Fruit fly (Drosophila melanogaster) whole organism, embryonic: ENCODE data around the gene Mocs1.

Experiments used
- Adf1 ChIP-seq: fragments of 200-800 bp; sonication (Bioruptor generic); IDR thresholded peaks from 2 replicates; pipeline ENCODE4 v1.3.6; 2022; ENCODE audit warnings: missing biosample characterization, missing genetic modification characterization
- BEAF-32 ChIP-seq: fragments of 200-800 bp; sonication (Bioruptor generic); optimal IDR thresholded peaks from 3 replicates; lab custom pipeline; 2017; ENCODE audit warnings: missing biosample characterization, missing genetic modification characterization, mild to moderate bottlenecking, moderate library complexity, missing genetic modification reagents
- CG10462 ChIP-seq: fragments of 200-800 bp; sonication (Bioruptor generic); optimal IDR thresholded peaks from 2 replicates; lab custom pipeline; 2016; ENCODE audit warnings: missing biosample characterization, missing genetic modification characterization
- CG10543 ChIP-seq: fragments of 200-800 bp; sonication (Bioruptor generic); optimal IDR thresholded peaks from 3 replicates; lab custom pipeline; 2017; ENCODE audit warnings: missing biosample characterization, mild to moderate bottlenecking, missing genetic modification characterization, moderate library complexity
- CG10979 ChIP-seq: fragments of 200-800 bp; sonication (Bioruptor generic); optimal IDR thresholded peaks from 2 replicates; lab custom pipeline; 2018; ENCODE audit warnings: missing biosample characterization, mild to moderate bottlenecking, missing genetic modification characterization, moderate library complexity
- CG11456 ChIP-seq: fragments of 200-800 bp; sonication (Bioruptor generic); IDR thresholded peaks from 3 replicates; pipeline ENCODE4 v1.3.6; 2022; ENCODE audit warnings: missing biosample characterization, missing genetic modification characterization
- CG11695 ChIP-seq: fragments of 200-800 bp; sonication (Bioruptor generic); IDR thresholded peaks from 3 replicates; pipeline ENCODE4 v1.3.6; 2022; ENCODE audit warnings: missing biosample characterization, missing genetic modification characterization
- CG1233 ChIP-seq: fragments of 200-800 bp; sonication (Bioruptor generic); optimal IDR thresholded peaks from 4 replicates; lab custom pipeline; 2018; ENCODE audit warnings: missing biosample characterization, mild to moderate bottlenecking, missing genetic modification characterization
- CG13775 ChIP-seq: fragments of 200-800 bp; sonication (Bioruptor generic); optimal IDR thresholded peaks from 3 replicates; lab custom pipeline; 2017; ENCODE audit warnings: missing biosample characterization, mild to moderate bottlenecking, missing genetic modification characterization
- CG1603 ChIP-seq: fragments of 200-800 bp; sonication (Bioruptor generic); optimal IDR thresholded peaks from 2 replicates; lab custom pipeline; 2019; ENCODE audit warnings: missing biosample characterization, mild to moderate bottlenecking, missing genetic modification characterization, moderate library complexity
- CG17328 ChIP-seq: fragments of 200-800 bp; sonication (Bioruptor generic); IDR thresholded peaks from 2 replicates; pipeline ENCODE4 v1.3.6; 2022; ENCODE audit warnings: missing biosample characterization, missing genetic modification characterization
- CG2202 ChIP-seq: fragments of 200-800 bp; sonication (Bioruptor generic); optimal IDR thresholded peaks from 2 replicates; lab custom pipeline; 2018; ENCODE audit warnings: missing biosample characterization, mild to moderate bottlenecking, missing genetic modification characterization
- CG33557 ChIP-seq: fragments of 200-800 bp; sonication (Bioruptor generic); optimal IDR thresholded peaks from 2 replicates; lab custom pipeline; 2019; ENCODE audit warnings: missing biosample characterization, mild to moderate bottlenecking, missing genetic modification characterization, moderate library complexity
- CG3847 ChIP-seq: fragments of 200-800 bp; sonication (Bioruptor generic); IDR thresholded peaks from 2 replicates; pipeline ENCODE4 v1.3.6; 2022; ENCODE audit warnings: missing biosample characterization, missing genetic modification characterization
- CG4617 ChIP-seq: fragments of 200-800 bp; sonication (Bioruptor generic); optimal IDR thresholded peaks from 3 replicates; lab custom pipeline; 2016; ENCODE audit warnings: missing biosample characterization, missing genetic modification characterization, borderline replicate concordance
- CG6854 ChIP-seq: fragments of 200-800 bp; sonication (Bioruptor generic); optimal IDR thresholded peaks from 3 replicates; lab custom pipeline; 2017; ENCODE audit warnings: missing biosample characterization, mild to moderate bottlenecking, missing genetic modification characterization
- CG7963 ChIP-seq: fragments of 200-800 bp; sonication (Bioruptor generic); IDR thresholded peaks from 3 replicates; pipeline ENCODE4 v1.3.6; 2022; ENCODE audit warnings: missing biosample characterization, missing genetic modification characterization; ENCODE audit not compliant: partially characterized antibody
- CG8281 ChIP-seq: fragments of 200-800 bp; sonication (Bioruptor generic); optimal IDR thresholded peaks from 2 replicates; lab custom pipeline; 2018; ENCODE audit warnings: missing biosample characterization, mild to moderate bottlenecking, missing genetic modification characterization, moderate library complexity
- CrebB ChIP-seq: fragments of 200-800 bp; sonication (Bioruptor generic); optimal IDR thresholded peaks from 3 replicates; lab custom pipeline; 2018; ENCODE audit warnings: missing biosample characterization, mild to moderate bottlenecking, missing genetic modification characterization
- D ChIP-seq, 2 experiments: fragments of 200-800 bp in 1 of 2; fragments of >200 bp in 1 of 2; sonication (Bioruptor generic) in 1 of 2; optimal IDR thresholded peaks; 2 replicates in 1 of 2; 3 replicates in 1 of 2; lab custom pipeline; 2017; ENCODE audit warnings: mild to moderate bottlenecking in 1 of 2, missing biosample characterization in 1 of 2, missing genetic modification characterization in 1 of 2, missing genetic modification reagents in 1 of 2
- Deaf1 ChIP-seq: fragments of 200-800 bp; optimal IDR thresholded peaks from 3 replicates; lab custom pipeline; 2019; ENCODE audit warnings: missing biosample characterization, mild to moderate bottlenecking, missing genetic modification characterization, moderate library complexity
- Dip2 ChIP-seq: fragments of 200-800 bp; sonication (Bioruptor generic); IDR thresholded peaks from 2 replicates; pipeline ENCODE4 v1.3.6; 2022; ENCODE audit warnings: missing biosample characterization, missing genetic modification characterization
- Doc3 ChIP-seq: fragments of 200-800 bp; sonication (Bioruptor generic); IDR thresholded peaks from 3 replicates; pipeline ENCODE4 v1.3.6; 2022; ENCODE audit warnings: missing biosample characterization, missing genetic modification characterization; ENCODE audit not compliant: partially characterized antibody
- Hmr ChIP-seq: fragments of 200-800 bp; sonication (Bioruptor generic); optimal IDR thresholded peaks from 3 replicates; lab custom pipeline; 2017; ENCODE audit warnings: mild to moderate bottlenecking, missing biosample characterization, missing genetic modification reagents, missing genetic modification characterization
- Lim3 ChIP-seq: fragments of 200-800 bp; sonication (Bioruptor generic); IDR thresholded peaks from 2 replicates; pipeline ENCODE4 v1.3.6; 2022; ENCODE audit warnings: missing biosample characterization, missing genetic modification characterization
- Nf-YC ChIP-seq: fragments of 200-800 bp; optimal IDR thresholded peaks from 3 replicates; lab custom pipeline; 2019; ENCODE audit warnings: missing biosample characterization, mild to moderate bottlenecking, missing genetic modification characterization, moderate library complexity
- Oli ChIP-seq: fragments of 200-800 bp; sonication (Bioruptor generic); optimal IDR thresholded peaks from 2 replicates; lab custom pipeline; 2018; ENCODE audit warnings: missing biosample characterization, mild to moderate bottlenecking, missing genetic modification characterization, moderate library complexity
- br ChIP-seq: fragments of >200 bp; optimal IDR thresholded peaks from 2 replicates; lab custom pipeline; 2017
- chif ChIP-seq, 2 experiments: fragments of 200-800 bp; sonication (Bioruptor generic); optimal IDR thresholded peaks; 3 replicates each; lab custom pipeline; 2016; ENCODE audit warnings: missing biosample characterization in 2 of 2, missing genetic modification characterization in 2 of 2
- dmrt11E ChIP-seq: fragments of 200-800 bp; sonication (Bioruptor generic); optimal IDR thresholded peaks from 3 replicates; lab custom pipeline; 2018; ENCODE audit warnings: missing biosample characterization, mild to moderate bottlenecking, missing genetic modification characterization, moderate library complexity
- dysf ChIP-seq: fragments of 200-800 bp; sonication (Bioruptor generic); IDR thresholded peaks from 3 replicates; pipeline ENCODE4 v1.3.6; 2022; ENCODE audit warnings: missing biosample characterization, missing genetic modification characterization
- ems ChIP-seq: fragments of 200-800 bp; sonication (Bioruptor generic); optimal IDR thresholded peaks from 3 replicates; lab custom pipeline; 2016; ENCODE audit warnings: missing biosample characterization, missing genetic modification characterization
- ewg ChIP-seq: fragments of 200-800 bp; sonication (Bioruptor generic); optimal IDR thresholded peaks from 3 replicates; lab custom pipeline; 2017; ENCODE audit warnings: mild to moderate bottlenecking, missing biosample characterization, missing genetic modification reagents, missing genetic modification characterization
- fd3F ChIP-seq: fragments of 200-800 bp; sonication (Bioruptor generic); optimal IDR thresholded peaks from 2 replicates; lab custom pipeline; 2018; ENCODE audit warnings: missing biosample characterization, mild to moderate bottlenecking, missing genetic modification characterization, moderate library complexity
- hkb ChIP-seq, 2 experiments: fragments of 200-800 bp in 1 of 2; fragments of >200 bp in 1 of 2; sonication (Bioruptor generic) in 1 of 2; IDR thresholded peaks in 1 of 2; optimal IDR thresholded peaks in 1 of 2; 2 replicates each; pipeline versions ENCODE4 v1.3.6 to Lab custom; 2017 to 2022; ENCODE audit warnings: missing biosample characterization in 1 of 2, missing genetic modification characterization in 1 of 2
- kni ChIP-seq: fragments of 200-800 bp; sonication (Bioruptor generic); optimal IDR thresholded peaks from 3 replicates; lab custom pipeline; 2017; ENCODE audit warnings: mild to moderate bottlenecking, missing biosample characterization, missing genetic modification reagents, missing genetic modification characterization
- lab ChIP-seq: fragments of 200-800 bp; sonication (Bioruptor generic); optimal IDR thresholded peaks from 3 replicates; lab custom pipeline; 2017; ENCODE audit warnings: missing biosample characterization, missing genetic modification characterization, mild to moderate bottlenecking, moderate library complexity, missing genetic modification reagents
- lola ChIP-seq, 3 experiments: fragments of >200 bp in 2 of 3; fragments of 200-800 bp in 1 of 3; sonication (Bioruptor generic) in 1 of 3; optimal IDR thresholded peaks; 2 replicates each; lab custom pipeline; 2017 to 2019; ENCODE audit warnings: missing biosample characterization in 3 of 3, missing genetic modification characterization in 3 of 3, mild to moderate bottlenecking in 1 of 3, moderate library complexity in 1 of 3
- mam ChIP-seq: fragments of 200-800 bp; sonication (Bioruptor generic); optimal IDR thresholded peaks from 3 replicates; lab custom pipeline; 2016; ENCODE audit warnings: missing biosample characterization, missing genetic modification characterization
- nom ChIP-seq: fragments of 200-800 bp; sonication (Bioruptor generic); optimal IDR thresholded peaks from 2 replicates; lab custom pipeline; 2017; ENCODE audit warnings: missing biosample characterization, missing genetic modification characterization, mild to moderate bottlenecking, moderate library complexity, missing genetic modification reagents
- pfk ChIP-seq: fragments of 200-800 bp; sonication (Bioruptor generic); optimal IDR thresholded peaks from 2 replicates; lab custom pipeline; 2018; ENCODE audit warnings: missing biosample characterization, mild to moderate bottlenecking, missing genetic modification characterization, moderate library complexity
- pho ChIP-seq: fragments of 200-800 bp; sonication (Bioruptor generic); optimal IDR thresholded peaks from 2 replicates; lab custom pipeline; 2016; ENCODE audit warnings: missing biosample characterization, missing genetic modification characterization
- prd ChIP-seq, 3 experiments: fragments of >200 bp in 2 of 3; fragments of 200-800 bp in 1 of 3; sonication (Bioruptor generic) in 1 of 3; optimal IDR thresholded peaks in 2 of 3; IDR thresholded peaks in 1 of 3; 2 replicates in 2 of 3; 3 replicates in 1 of 3; pipeline versions ENCODE4 v1.3.6 to Lab custom; 2017 to 2022; ENCODE audit warnings: missing biosample characterization in 1 of 3, missing genetic modification characterization in 1 of 3
- repo ChIP-seq: fragments of 200-800 bp; sonication (Bioruptor generic); optimal IDR thresholded peaks from 2 replicates; lab custom pipeline; 2016; ENCODE audit warnings: missing biosample characterization, missing genetic modification characterization
- run ChIP-seq: fragments of 200-800 bp; sonication (Bioruptor generic); optimal IDR thresholded peaks from 3 replicates; lab custom pipeline; 2018; ENCODE audit warnings: missing biosample characterization, mild to moderate bottlenecking, missing genetic modification characterization
- sens ChIP-seq: fragments of 200-800 bp; sonication (Bioruptor generic); peaks from one replicate; lab custom pipeline; 2016; ENCODE audit warnings: missing biosample characterization, missing genetic modification characterization
- ttk ChIP-seq: fragments of 200-800 bp; sonication (Bioruptor generic); IDR thresholded peaks from 2 replicates; pipeline ENCODE4 v2.1.2; 2022; ENCODE audit warnings: missing biosample characterization, missing genetic modification characterization
- z ChIP-seq: fragments of 200-800 bp; sonication (Bioruptor generic); IDR thresholded peaks from 3 replicates; pipeline ENCODE4 v1.3.6; 2022; ENCODE audit warnings: missing biosample characterization, missing genetic modification characterization

The Mocs1 gene

DNA sequence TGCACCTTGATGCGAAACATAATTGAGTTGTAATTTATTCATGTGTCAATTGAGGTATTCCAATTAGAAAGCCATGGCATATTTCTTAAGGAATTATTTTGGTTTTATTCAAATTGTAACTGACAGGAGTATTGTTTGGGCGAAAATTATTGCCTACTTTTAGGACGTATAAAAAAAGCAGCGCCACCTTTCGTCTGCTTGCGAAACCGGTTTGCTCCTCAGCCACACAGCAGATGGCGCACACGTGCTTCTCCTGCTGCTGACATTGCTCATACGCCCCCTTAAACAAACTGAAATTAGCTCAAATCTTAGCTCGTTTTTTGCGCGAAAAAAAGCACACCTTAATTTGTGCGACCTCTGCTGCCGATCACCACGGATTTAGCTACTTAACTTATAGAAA, 22.4 kb upstream of the Mocs1 start (continued):
- TF ChIP-seq CG1603 (tag; lab: Kevin White, UChicago) (peak; percentile 82), CG10543 (peak; percentile 64), BEAF-32 (no peak), CG7963 (GFP tag; lab: Robert Waterston, UW) (no peak), dysf (peak; percentile 85), Deaf1 (tag; lab: Kevin White, UChicago) (peak; percentile 12), CG11456 (peak; percentile 96), CG2202 (peak; percentile 55), prd (optimal IDR thresholded peaks at IDR 0.05; lab: Kevin White, UChicago) (no peak), prd (GFP tag; IDR thresholded peaks at IDR 0.05; lab: Robert Waterston, UW) (peak; percentile 84), CG11695 (no peak), z (GFP tag; lab: Robert Waterston, UW) (peak; percentile 43; the same call in 1 of the 3 replicates), D (optimal IDR thresholded peaks at IDR 0.05; lab: Kevin White, UChicago) (no peak), D (GFP tag; optimal IDR thresholded peaks at IDR 0.05; lab: Kevin White, UChicago) (peak; percentile 51), CG17328 (GFP tag; lab: Robert Waterston, UW) (peak; percentile 75), CG8281 (tag; lab: Kevin White, UChicago) (peak; percentile 48), Dip2 (GFP tag; lab: Robert Waterston, UW) (no peak), fd3F (peak; percentile 67), nom (GFP tag; lab: Kevin White, UChicago) (no peak), ems (GFP tag; lab: Kevin White, UChicago) (peak; percentile 50), hkb (optimal IDR thresholded peaks at IDR 0.05; lab: Kevin White, UChicago) (no peak), hkb (GFP tag; IDR thresholded peaks at IDR 0.05; lab: Robert Waterston, UW) (peak; percentile 55; the same call in 1 of the 2 replicates), Oli (tag; lab: Kevin White, UChicago) (peak; percentile 54), lab (GFP tag; lab: Kevin White, UChicago) (peak; percentile 66), repo (GFP tag; lab: Kevin White, UChicago) (peak; percentile 66), CG3847 (peak; percentile 77; the same call in 1 of the 2 replicates), CG4617 (GFP tag; lab: Kevin White, UChicago) (peak; percentile 45), Doc3 (GFP tag; lab: Robert Waterston, UW) (no peak), ewg (peak; percentile 72), sens (GFP tag; lab: Kevin White, UChicago) (peak; percentile 94), Adf1 (GFP tag; lab: Robert Waterston, UW) (peak; percentile 19; the same call in 1 of the 2 replicates), run (tag; lab: Kevin White, UChicago) (no peak), CG6854 (GFP tag; lab: Kevin White, UChicago) (peak; percentile 46), pfk (peak; percentile 17), CrebB (tag; lab: Kevin White, UChicago) (peak; percentile 24), chif (GFP tag; optimal IDR thresholded peaks at IDR 0.05; lab: Kevin White, UChicago) (peak; percentile 60 to 90), dmrt11E (tag; lab: Kevin White, UChicago) (peak; percentile 59), br (no peak), lola (GFP tag; optimal IDR thresholded peaks at IDR 0.05; lab: Kevin White, UChicago) (peak in 1 of 3 experiments; percentile 39), Hmr (GFP tag; lab: Kevin White, UChicago) (peak; percentile 75), pho (GFP tag; lab: Kevin White, UChicago) (peak; percentile 21), CG10979 (tag; lab: Kevin White, UChicago) (peak; percentile 89), CG1233 (GFP tag; lab: Kevin White, UChicago) (peak; percentile 68), mam (GFP tag; lab: Kevin White, UChicago) (peak; percentile 64), ttk (GFP tag; lab: Robert Waterston, UW) (peak; percentile 42; the same call in 1 of the 2 replicates), CG13775 (GFP tag; lab: Kevin White, UChicago) (peak; percentile 51), kni (GFP tag; lab: Kevin White, UChicago) (no peak), CG10462 (peak; percentile 54), Lim3 (GFP tag; lab: Robert Waterston, UW) (no peak), Nf-YC (tag; lab: Kevin White, UChicago) (peak; percentile 42), CG33557 (GFP tag; lab: Kevin White, UChicago) (peak; percentile 53)
